Worm (Caenorhabditis elegans) whole organism, late embryonic: ENCODE data around the gene F42G4.7.

ENCODE experiments used
- ama-1 ChIP-seq: fragments of 150-350 bp; optimal IDR thresholded peaks from 2 replicates; lab custom pipeline; 2014
- dve-1 ChIP-seq: sonication (generic microtip); optimal IDR thresholded peaks from 2 replicates; lab custom pipeline; 2017; ENCODE audit warnings: antibody characterized with exemption, mild to moderate bottlenecking, missing genetic modification characterization, missing compliant biosample characterization
- rnt-1 ChIP-seq: sonication (generic microtip); optimal IDR thresholded peaks from 2 replicates; lab custom pipeline; 2016; ENCODE audit warnings: missing genetic modification characterization, missing compliant biosample characterization
- zip-5 ChIP-seq: sonication (generic microtip); optimal IDR thresholded peaks from 2 replicates; lab custom pipeline; 2016; ENCODE audit warnings: missing genetic modification characterization, missing compliant biosample characterization
- ztf-16 ChIP-seq: sonication (generic microtip); optimal IDR thresholded peaks from 2 replicates; lab custom pipeline; 2017; ENCODE audit warnings: missing genetic modification characterization, missing compliant biosample characterization

DNA sequence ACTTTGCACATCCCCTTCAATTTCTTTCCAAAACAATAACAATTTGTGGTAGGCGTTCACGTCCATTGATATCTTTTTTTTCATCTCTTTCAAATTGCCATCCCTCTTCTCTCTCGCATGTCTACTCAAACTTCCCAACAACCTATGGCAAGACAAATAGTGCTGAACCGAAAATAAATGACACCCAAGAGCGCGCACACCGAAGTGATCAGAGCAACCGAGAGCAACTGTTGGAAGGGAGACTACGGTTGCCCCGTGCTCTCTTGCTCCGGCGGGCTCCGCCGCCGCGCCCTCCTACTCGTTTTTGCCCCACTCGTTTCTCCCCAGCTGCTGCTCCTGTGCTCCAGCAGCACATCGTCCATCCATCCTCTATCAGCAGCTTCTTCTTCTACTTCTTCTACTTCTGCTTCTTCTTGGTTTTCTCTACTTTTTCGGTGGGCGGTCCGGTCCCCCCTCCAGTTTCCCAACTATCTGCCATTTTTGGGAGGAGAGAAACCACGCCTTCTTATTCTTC, 19.7 kb upstream of the F42G4.7 start:
- no peak for TF ChIP-seq ztf-16 (tag; lab: Kevin White, UChicago)
- no peak for TF ChIP-seq rnt-1 (tag; lab: Kevin White, UChicago)
- no peak for TF ChIP-seq dve-1 (tag; lab: Kevin White, UChicago)
- TF ChIP-seq ama-1 (lab: Kevin White, UChicago): no peak
- TF ChIP-seq zip-5: no peak
